Worm (Caenorhabditis elegans) whole organism, midembryonic: ENCODE data around the gene hda-11.

Source experiments
- cog-1 ChIP-seq: sonication (generic microtip); optimal IDR thresholded peaks from 2 replicates; lab custom pipeline; 2016; ENCODE audit warnings: missing genetic modification characterization, missing compliant biosample characterization
- klf-2 ChIP-seq: fragments of 200-800 bp; sonication (Bioruptor generic); conservative IDR thresholded peaks from 2 replicates; pipeline ENCODE4 v1.3.6; 2022; ENCODE audit warnings: missing genetic modification reagents, missing genetic modification characterization, missing compliant biosample characterization
- med-1 ChIP-seq: sonication (generic microtip); optimal IDR thresholded peaks from 2 replicates; lab custom pipeline; 2017; ENCODE audit warnings: missing genetic modification characterization, mild to moderate bottlenecking, missing compliant biosample characterization, antibody characterized with exemption, missing genetic modification reagents; ENCODE audit not compliant: insufficient read depth
- tab-1 ChIP-seq: fragments of 200-800 bp; sonication (Bioruptor generic); IDR thresholded peaks from 2 replicates; pipeline ENCODE4 v1.3.6; 2022; ENCODE audit warnings: missing genetic modification characterization, missing compliant biosample characterization

DNA sequence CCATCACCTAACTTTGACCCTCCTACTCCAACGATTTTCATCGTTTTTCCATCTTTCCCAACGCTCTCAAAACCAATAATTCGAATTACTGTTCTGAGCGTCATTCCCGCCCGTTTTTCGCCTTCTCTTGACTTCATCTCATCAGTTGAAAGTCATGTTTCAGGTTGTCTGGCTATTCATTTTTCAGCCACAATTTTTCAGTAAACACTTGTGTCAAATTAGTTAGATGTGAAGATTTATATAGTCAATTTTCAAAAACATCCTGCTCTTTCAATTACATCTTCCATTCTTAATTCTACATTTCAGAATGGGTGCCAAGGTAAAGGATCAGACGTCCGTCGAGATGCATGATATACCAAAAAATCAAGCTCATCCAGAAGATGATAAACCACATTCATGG lies 46.6 kb downstream of the hda-11 start, which contains the start of gene del-6:
- TF ChIP-seq tab-1 (GFP tag; lab: Robert Waterston, UW) (no peak), klf-2 (no peak), med-1 (GFP tag; lab: Kevin White, UChicago) (no peak), cog-1 (tag; lab: Kevin White, UChicago) (no peak)
